Fruit fly (Drosophila melanogaster): ENCODE data around the gene Art6.

Gene Art6

DNA sequence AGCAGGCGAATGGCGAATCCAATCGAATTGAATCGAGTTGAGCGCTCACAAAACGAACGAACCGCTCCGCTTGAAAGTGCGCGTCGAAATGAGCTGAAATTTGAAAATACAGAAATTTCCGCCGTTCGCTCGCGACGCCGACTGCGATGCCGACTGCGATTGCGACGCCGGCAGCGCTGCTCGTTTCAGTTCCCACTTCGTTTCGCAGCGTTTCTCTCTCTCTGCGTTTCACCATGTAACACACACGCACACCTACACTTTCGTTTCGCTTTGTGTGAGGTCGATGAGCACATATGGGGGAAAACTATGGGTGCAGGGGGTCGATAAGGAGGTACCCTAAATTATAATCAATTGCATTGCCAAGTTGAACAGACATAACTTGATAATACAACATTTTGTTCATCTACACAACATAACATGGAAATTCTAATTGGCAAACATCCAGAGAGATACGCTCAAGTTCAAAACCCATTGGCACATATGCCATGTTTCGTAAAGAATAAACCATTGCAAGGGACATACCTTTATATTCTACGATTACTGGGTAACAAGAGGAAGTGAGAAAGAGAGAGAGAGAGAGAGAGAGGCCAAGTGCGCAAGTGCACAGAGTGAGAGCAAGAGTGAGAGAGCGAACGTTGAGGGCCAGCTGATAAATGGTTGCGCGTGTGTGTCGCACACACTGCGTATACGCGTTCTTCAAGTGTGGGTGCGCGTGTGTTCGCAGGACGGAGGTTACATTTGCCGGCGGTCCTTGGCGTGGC lies 37.8 kb upstream of the Art6 start:
- TF ChIP-seq z (GFP tag; IDR thresholded peaks at IDR 0.05) (peak; percentile 58; the same call in 2 of the 3 replicates), Aef1 (GFP tag; IDR thresholded peaks at IDR 0.05) (peak; percentile 86), CG6689 (GFP tag; IDR thresholded peaks at IDR 0.05) (peak; percentile 86), cato (GFP tag; optimal IDR thresholded peaks at IDR 0.05; ENCODE audit: borderline replicate concordance) (peak; percentile 91), CG14441 (GFP tag; IDR thresholded peaks at IDR 0.05) (peak; percentile 86), her (GFP tag; optimal IDR thresholded peaks at IDR 0.05) (peak; percentile 94), CG12744 (GFP tag; optimal IDR thresholded peaks at IDR 0.05) (peak; percentile 84), CG6272 (GFP tag; IDR thresholded peaks at IDR 0.05) (peak; percentile 78), CG3281 (GFP tag; optimal IDR thresholded peaks at IDR 0.05) (peak; percentile 94), grn (GFP tag; optimal IDR thresholded peaks at IDR 0.05) (peak; percentile 66), CG12942 (GFP tag; optimal IDR thresholded peaks at IDR 0.05) (peak; percentile 93), Dref (GFP tag; IDR thresholded peaks at IDR 0.05) (no peak), bsh (GFP tag; optimal IDR thresholded peaks at IDR 0.05) (peak; percentile 89 to 91), tap (tag; optimal IDR thresholded peaks at IDR 0.05) (peak; percentile 87), aop (GFP tag; IDR thresholded peaks at IDR 0.05) (peak; percentile 54; the same call in 1 of the 2 replicates), shn (GFP tag; optimal IDR thresholded peaks at IDR 0.05) (peak; percentile 96), danr (GFP tag; IDR thresholded peaks at IDR 0.05) (peak; percentile 82), kni (GFP tag; optimal IDR thresholded peaks at IDR 0.05) (peak; percentile 95), ac (GFP tag; optimal IDR thresholded peaks at IDR 0.05) (peak; percentile 79), corto (GFP tag; optimal IDR thresholded peaks at IDR 0.05) (peak; percentile 85), CG8765 (GFP tag; IDR thresholded peaks at IDR 0.05) (peak; percentile 73), dmrt99B (tag; optimal IDR thresholded peaks at IDR 0.05) (peak; percentile 93), hb (GFP tag; IDR thresholded peaks at IDR 0.05; ENCODE audit: partially characterized antibody) (no peak), CG7372 (GFP tag; IDR thresholded peaks at IDR 0.05) (peak; percentile 69), slou (GFP tag; optimal IDR thresholded peaks at IDR 0.05) (peak; percentile 81), unpg (GFP tag; optimal IDR thresholded peaks at IDR 0.05) (peak; percentile 92), CG7839 (tag; optimal IDR thresholded peaks at IDR 0.05) (peak; percentile 91), Poxn (GFP tag; IDR thresholded peaks at IDR 0.05) (peak; percentile 71), CG14050 (GFP tag; IDR thresholded peaks at IDR 0.05) (peak; percentile 82), gro (GFP tag; optimal IDR thresholded peaks at IDR 0.05) (peak; percentile 97), Kr (GFP tag; optimal IDR thresholded peaks at IDR 0.05) (peak; percentile 5), Gug (GFP tag; IDR thresholded peaks at IDR 0.05) (peak; percentile 86), inv (GFP tag; IDR thresholded peaks at IDR 0.05; ENCODE audit: partially characterized antibody) (no peak), amos (GFP tag; IDR thresholded peaks at IDR 0.05; ENCODE audit: partially characterized antibody) (peak; percentile 51; the same call in 1 of the 2 replicates), knrl (GFP tag; IDR thresholded peaks at IDR 0.05; ENCODE audit: partially characterized antibody) (no peak; the same call in 2 of the 3 replicates), gem (tag; optimal IDR thresholded peaks at IDR 0.05) (peak; percentile 95), CG5180 (GFP tag; optimal IDR thresholded peaks at IDR 0.05) (peak; percentile 73), tx (GFP tag; optimal IDR thresholded peaks at IDR 0.05) (peak; percentile 93), ATbp (GFP tag; optimal IDR thresholded peaks at IDR 0.05) (peak; percentile 90), CG7271 (tag; optimal IDR thresholded peaks at IDR 0.05) (peak; percentile 66), pnt (GFP tag; optimal IDR thresholded peaks at IDR 0.05) (peak; percentile 94), NFAT (GFP tag; IDR thresholded peaks at IDR 0.05) (peak; percentile 72), CG15269 (tag; optimal IDR thresholded peaks at IDR 0.05) (peak; percentile 91), Mes4 (GFP tag; optimal IDR thresholded peaks at IDR 0.05) (peak; percentile 89), CG7357 (GFP tag; IDR thresholded peaks at IDR 0.05) (peak; percentile 83), Hr78 (GFP tag; optimal IDR thresholded peaks at IDR 0.05) (peak in 1 of 2 experiments; percentile 93), H15 (GFP tag; IDR thresholded peaks at IDR 0.05) (peak; percentile 82), CG4424 (GFP tag; optimal IDR thresholded peaks at IDR 0.05) (peak; percentile 92), tio (GFP tag; optimal IDR thresholded peaks at IDR 0.05) (peak; percentile 93)
